Fruit fly (Drosophila melanogaster) whole organism, embryonic: ENCODE data around the gene CG12728.

ENCODE experiments used
- B-H1 ChIP-seq: fragments of 200-800 bp; sonication (Bioruptor generic); IDR thresholded peaks from 3 replicates; pipeline ENCODE4 v1.3.6; 2022; ENCODE audit warnings: missing biosample characterization, missing genetic modification characterization
- Bgb ChIP-seq: fragments of 200-800 bp; sonication (Bioruptor generic); IDR thresholded peaks from 2 replicates; pipeline ENCODE4 v1.3.6; 2022; ENCODE audit warnings: missing biosample characterization, missing genetic modification characterization; ENCODE audit not compliant: partially characterized antibody
- Blimp-1 ChIP-seq: fragments of 200-800 bp; sonication (Bioruptor generic); optimal IDR thresholded peaks from 3 replicates; lab custom pipeline; 2018; ENCODE audit warnings: missing biosample characterization, missing genetic modification characterization, mild to moderate bottlenecking, moderate library complexity, missing genetic modification reagents
- CG10979 ChIP-seq: fragments of 200-800 bp; sonication (Bioruptor generic); optimal IDR thresholded peaks from 2 replicates; lab custom pipeline; 2018; ENCODE audit warnings: missing biosample characterization, mild to moderate bottlenecking, missing genetic modification characterization, moderate library complexity
- CG11456 ChIP-seq: fragments of 200-800 bp; sonication (Bioruptor generic); IDR thresholded peaks from 3 replicates; pipeline ENCODE4 v1.3.6; 2022; ENCODE audit warnings: missing biosample characterization, missing genetic modification characterization
- CG11504 ChIP-seq: fragments of 200-800 bp; sonication (Bioruptor generic); optimal IDR thresholded peaks from 3 replicates; lab custom pipeline; 2019; ENCODE audit warnings: missing biosample characterization, mild to moderate bottlenecking, missing genetic modification characterization, moderate library complexity
- CG11560 ChIP-seq: fragments of 200-800 bp; sonication (Bioruptor generic); IDR thresholded peaks from 3 replicates; pipeline ENCODE4 v1.3.6; 2022; ENCODE audit warnings: missing biosample characterization, missing genetic modification characterization
- CG15073 ChIP-seq: fragments of 200-800 bp; sonication (Bioruptor generic); optimal IDR thresholded peaks from 2 replicates; lab custom pipeline; 2016; ENCODE audit warnings: missing biosample characterization, missing genetic modification characterization
- CG15269 ChIP-seq: fragments of 200-800 bp; sonication (Bioruptor generic); optimal IDR thresholded peaks from 2 replicates; lab custom pipeline; 2018; ENCODE audit warnings: missing biosample characterization, mild to moderate bottlenecking, missing genetic modification characterization, moderate library complexity
- CG15696 ChIP-seq: fragments of 200-800 bp; sonication (Bioruptor generic); optimal IDR thresholded peaks from 2 replicates; lab custom pipeline; 2019; ENCODE audit warnings: missing biosample characterization, mild to moderate bottlenecking, missing genetic modification characterization, moderate library complexity
- CG1603 ChIP-seq: fragments of 200-800 bp; sonication (Bioruptor generic); optimal IDR thresholded peaks from 2 replicates; lab custom pipeline; 2019; ENCODE audit warnings: missing biosample characterization, mild to moderate bottlenecking, missing genetic modification characterization, moderate library complexity
- CG1647 ChIP-seq: fragments of 200-800 bp; sonication (Bioruptor generic); optimal IDR thresholded peaks from 3 replicates; lab custom pipeline; 2016; ENCODE audit warnings: missing biosample characterization, missing genetic modification characterization
- CG17568 ChIP-seq: fragments of 200-800 bp; sonication (Bioruptor generic); optimal IDR thresholded peaks from 2 replicates; lab custom pipeline; 2018; ENCODE audit warnings: missing biosample characterization, mild to moderate bottlenecking, missing genetic modification characterization, moderate library complexity
- CG18011 ChIP-seq: fragments of 200-800 bp; sonication (Bioruptor generic); optimal IDR thresholded peaks from 2 replicates; lab custom pipeline; 2017; ENCODE audit warnings: missing biosample characterization, missing genetic modification characterization, mild to moderate bottlenecking, moderate library complexity, missing genotype
- CG18619 ChIP-seq: fragments of 200-800 bp; sonication (Bioruptor generic); optimal IDR thresholded peaks from 3 replicates; lab custom pipeline; 2017; ENCODE audit warnings: missing biosample characterization, mild to moderate bottlenecking, missing genetic modification characterization
- CG2116 ChIP-seq: fragments of 200-800 bp; sonication (Bioruptor generic); optimal IDR thresholded peaks from 3 replicates; lab custom pipeline; 2018; ENCODE audit warnings: missing biosample characterization, mild to moderate bottlenecking, missing genetic modification characterization
- CG2199 ChIP-seq: fragments of 200-800 bp; sonication (Bioruptor generic); IDR thresholded peaks from 3 replicates; pipeline ENCODE4 v1.3.6; 2022; ENCODE audit warnings: missing biosample characterization, missing genetic modification characterization
- CG30020 ChIP-seq: fragments of 200-800 bp; optimal IDR thresholded peaks from 2 replicates; lab custom pipeline; 2019; ENCODE audit warnings: missing biosample characterization, mild to moderate bottlenecking, missing genetic modification characterization, moderate library complexity
- CG42726 ChIP-seq: fragments of 200-800 bp; sonication (Bioruptor generic); IDR thresholded peaks from 2 replicates; pipeline ENCODE4 v1.3.6; 2022; ENCODE audit warnings: missing biosample characterization, missing genetic modification characterization; ENCODE audit not compliant: partially characterized antibody
- CG43689 ChIP-seq: fragments of 200-800 bp; sonication (Bioruptor generic); IDR thresholded peaks from 2 replicates; pipeline ENCODE4 v1.3.6; 2022; ENCODE audit warnings: missing biosample characterization, missing genetic modification characterization
- CG4820 ChIP-seq: fragments of 200-800 bp; sonication (Bioruptor generic); optimal IDR thresholded peaks from 3 replicates; lab custom pipeline; 2016; ENCODE audit warnings: missing biosample characterization, missing genetic modification characterization
- CG4854 ChIP-seq: fragments of 200-800 bp; sonication (Bioruptor generic); optimal IDR thresholded peaks from 2 replicates; lab custom pipeline; 2016; ENCODE audit warnings: missing biosample characterization, missing genetic modification characterization, inconsistent platforms
- CG6765 ChIP-seq: fragments of 200-800 bp; sonication (Bioruptor generic); optimal IDR thresholded peaks from 3 replicates; lab custom pipeline; 2017; ENCODE audit warnings: missing biosample characterization, mild to moderate bottlenecking, missing genetic modification characterization
- CG7839 ChIP-seq: fragments of 200-800 bp; sonication (Bioruptor generic); optimal IDR thresholded peaks from 3 replicates; lab custom pipeline; 2018; ENCODE audit warnings: missing biosample characterization, mild to moderate bottlenecking, missing genetic modification characterization, moderate library complexity
- CG9437 ChIP-seq: fragments of 200-800 bp; sonication (Bioruptor generic); optimal IDR thresholded peaks from 2 replicates; lab custom pipeline; 2018; ENCODE audit warnings: missing biosample characterization, mild to moderate bottlenecking, missing genetic modification characterization
- CG9817 ChIP-seq: fragments of 200-800 bp; sonication (Bioruptor generic); optimal IDR thresholded peaks from 2 replicates; lab custom pipeline; 2018; ENCODE audit warnings: missing biosample characterization, mild to moderate bottlenecking, missing genetic modification characterization, moderate library complexity
- ERR ChIP-seq: fragments of 200-800 bp; sonication (Bioruptor generic); optimal IDR thresholded peaks from 2 replicates; lab custom pipeline; 2016; ENCODE audit warnings: missing biosample characterization, missing genetic modification characterization
- Ets97D ChIP-seq: fragments of 200-800 bp; sonication (Bioruptor generic); optimal IDR thresholded peaks from 3 replicates; lab custom pipeline; 2016; ENCODE audit warnings: missing biosample characterization, missing genetic modification characterization
- HLHmδ ChIP-seq: fragments of 200-800 bp; sonication (Bioruptor generic); optimal IDR thresholded peaks from 2 replicates; lab custom pipeline; 2018; ENCODE audit warnings: missing biosample characterization, mild to moderate bottlenecking, missing genetic modification characterization, moderate library complexity
- Hey ChIP-seq: fragments of 200-800 bp; sonication (Bioruptor generic); optimal IDR thresholded peaks from 3 replicates; lab custom pipeline; 2018; ENCODE audit warnings: missing biosample characterization, mild to moderate bottlenecking, missing genetic modification characterization
- Lhr ChIP-seq: fragments of 200-800 bp; sonication (Bioruptor generic); optimal IDR thresholded peaks from 3 replicates; lab custom pipeline; 2017; ENCODE audit warnings: mild to moderate bottlenecking, missing biosample characterization, missing genetic modification reagents, missing genetic modification characterization
- Lim3 ChIP-seq: fragments of 200-800 bp; sonication (Bioruptor generic); IDR thresholded peaks from 2 replicates; pipeline ENCODE4 v1.3.6; 2022; ENCODE audit warnings: missing biosample characterization, missing genetic modification characterization
- Max ChIP-seq: fragments of 200-800 bp; sonication (Bioruptor generic); optimal IDR thresholded peaks from 2 replicates; lab custom pipeline; 2016; ENCODE audit warnings: missing biosample characterization, mild to moderate bottlenecking, missing genetic modification characterization
- Meics ChIP-seq: fragments of 200-800 bp; sonication (Bioruptor generic); optimal IDR thresholded peaks from 2 replicates; lab custom pipeline; 2017; ENCODE audit warnings: missing biosample characterization, mild to moderate bottlenecking, missing genetic modification characterization
- NC2β ChIP-seq: fragments of 200-800 bp; sonication (Bioruptor generic); optimal IDR thresholded peaks from 2 replicates; lab custom pipeline; 2016; ENCODE audit warnings: missing biosample characterization, missing genetic modification characterization
- Neu2 ChIP-seq: fragments of 200-800 bp; sonication (Bioruptor generic); optimal IDR thresholded peaks from 3 replicates; lab custom pipeline; 2016; ENCODE audit warnings: missing biosample characterization, missing genetic modification characterization, borderline replicate concordance
- NfI ChIP-seq: fragments of 200-800 bp; sonication (Bioruptor generic); optimal IDR thresholded peaks from 3 replicates; lab custom pipeline; 2018; ENCODE audit warnings: missing biosample characterization, mild to moderate bottlenecking, missing genetic modification characterization, moderate library complexity
- Oaz ChIP-seq: fragments of 200-800 bp; sonication (Bioruptor generic); IDR thresholded peaks from 2 replicates; pipeline ENCODE4 v1.3.6; 2022; ENCODE audit warnings: missing biosample characterization, missing genetic modification characterization
- Sin3A ChIP-seq: fragments of >200 bp; optimal IDR thresholded peaks from 2 replicates; lab custom pipeline; 2018
- ac ChIP-seq: fragments of 200-800 bp; sonication (Bioruptor generic); optimal IDR thresholded peaks from 3 replicates; lab custom pipeline; 2017; ENCODE audit warnings: missing biosample characterization, mild to moderate bottlenecking, missing genetic modification characterization
- bcd ChIP-seq: fragments of 200-800 bp; sonication (Bioruptor generic); optimal IDR thresholded peaks from 2 replicates; lab custom pipeline; 2017; ENCODE audit warnings: missing biosample characterization, mild to moderate bottlenecking, missing genetic modification characterization
- chinmo ChIP-seq: fragments of 200-800 bp; sonication (Bioruptor generic); IDR thresholded peaks from 4 replicates; pipeline ENCODE4 v1.3.6; 2022; ENCODE audit warnings: missing biosample characterization, missing genetic modification characterization; ENCODE audit not compliant: partially characterized antibody
- ci ChIP-seq: fragments of 200-800 bp; sonication (Bioruptor generic); IDR thresholded peaks from 3 replicates; pipeline ENCODE4 v1.3.6; 2022; ENCODE audit warnings: missing biosample characterization, missing genetic modification characterization
- ems ChIP-seq: fragments of 200-800 bp; sonication (Bioruptor generic); optimal IDR thresholded peaks from 3 replicates; lab custom pipeline; 2016; ENCODE audit warnings: missing biosample characterization, missing genetic modification characterization
- gem ChIP-seq: fragments of 200-800 bp; sonication (Bioruptor generic); optimal IDR thresholded peaks from 2 replicates; lab custom pipeline; 2019; ENCODE audit warnings: missing biosample characterization, mild to moderate bottlenecking, missing genetic modification characterization, moderate library complexity
- peb ChIP-seq: fragments of 200-800 bp; sonication (Bioruptor generic); IDR thresholded peaks from 2 replicates; pipeline ENCODE4 v1.3.6; 2022; ENCODE audit warnings: missing biosample characterization, missing genetic modification characterization
- pita ChIP-seq: fragments of 200-800 bp; sonication (Bioruptor generic); optimal IDR thresholded peaks from 2 replicates; lab custom pipeline; 2017; ENCODE audit warnings: missing biosample characterization, mild to moderate bottlenecking, missing genetic modification characterization
- scrt ChIP-seq: fragments of 200-800 bp; sonication (Bioruptor generic); optimal IDR thresholded peaks from 2 replicates; lab custom pipeline; 2018; ENCODE audit warnings: missing biosample characterization, mild to moderate bottlenecking, missing genetic modification characterization, moderate library complexity
- seq ChIP-seq: fragments of 200-800 bp; sonication (Bioruptor generic); IDR thresholded peaks from 2 replicates; pipeline ENCODE4 v1.3.6; 2022; ENCODE audit warnings: missing biosample characterization, missing genetic modification characterization
- sima ChIP-seq: fragments of 200-800 bp; sonication (Bioruptor generic); optimal IDR thresholded peaks from 2 replicates; lab custom pipeline; 2016; ENCODE audit warnings: missing biosample characterization, missing genetic modification characterization
- wor ChIP-seq: fragments of 200-800 bp; sonication (Bioruptor generic); IDR thresholded peaks from 2 replicates; pipeline ENCODE4 v1.3.6; 2022; ENCODE audit warnings: missing biosample characterization, missing genetic modification characterization

CG12728 gene

dm6 chrX:5992141-5992540, 49.7 kb downstream of the CG12728 start (continued):
- TF ChIP-seq CG15696 (tag; lab: Kevin White, UChicago) (no peak), CG9437 (GFP tag; lab: Kevin White, UChicago) (no peak), HLHmδ (GFP tag; lab: Kevin White, UChicago) (peak; percentile 5), CG10979 (tag; lab: Kevin White, UChicago) (peak; percentile 15), Hey (tag; lab: Kevin White, UChicago) (no peak), bcd (no peak), scrt (GFP tag; lab: Kevin White, UChicago) (no peak), CG18619 (GFP tag; lab: Kevin White, UChicago) (no peak), CG17568 (GFP tag; lab: Kevin White, UChicago) (no peak), CG2116 (GFP tag; lab: Kevin White, UChicago) (no peak), Blimp-1 (GFP tag; lab: Kevin White, UChicago) (peak; percentile 0), CG15269 (tag; lab: Kevin White, UChicago) (no peak), CG42726 (GFP tag; lab: Robert Waterston, UW) (peak; percentile 61; the same call in 1 of the 2 replicates), Meics (GFP tag; lab: Kevin White, UChicago) (no peak), CG11456 (GFP tag; lab: Robert Waterston, UW) (no peak), CG30020 (no peak), CG6765 (no peak), Neu2 (GFP tag; lab: Kevin White, UChicago) (no peak), CG9817 (tag; lab: Kevin White, UChicago) (no peak), CG11560 (tag; lab: Robert Waterston, UW) (no peak), Oaz (GFP tag; lab: Robert Waterston, UW) (no peak), chinmo (no peak), CG43689 (GFP tag; lab: Robert Waterston, UW) (no peak), pita (GFP tag; lab: Kevin White, UChicago) (peak; percentile 91), Max (GFP tag; lab: Kevin White, UChicago) (no peak), CG2199 (GFP tag; lab: Robert Waterston, UW) (peak; percentile 25; the same call in 1 of the 3 replicates), sima (no peak), CG4854 (GFP tag; lab: Kevin White, UChicago) (no peak), CG18011 (GFP tag; lab: Kevin White, UChicago) (no peak), Lim3 (GFP tag; lab: Robert Waterston, UW) (no peak), Bgb (GFP tag; lab: Robert Waterston, UW) (peak; percentile 25; the same call in 1 of the 2 replicates), CG11504 (peak; percentile 29), CG1603 (tag; lab: Kevin White, UChicago) (peak; percentile 54), ci (0 out of 3 replicates have a peak, but pooled peaks have one; percentile 42), Lhr (GFP tag; lab: Kevin White, UChicago) (peak; percentile 44), ems (GFP tag; lab: Kevin White, UChicago) (no peak), CG1647 (GFP tag; lab: Kevin White, UChicago) (no peak), B-H1 (GFP tag; lab: Robert Waterston, UW) (no peak), NfI (peak; percentile 26), peb (GFP tag; lab: Robert Waterston, UW) (no peak), ac (no peak), gem (tag; lab: Kevin White, UChicago) (no peak), Sin3A (lab: Kevin White, UChicago) (no peak), CG15073 (GFP tag; lab: Kevin White, UChicago) (no peak), seq (GFP tag; lab: Robert Waterston, UW) (no peak), Ets97D (no peak), ERR (GFP tag; lab: Kevin White, UChicago) (no peak), wor (GFP tag; lab: Robert Waterston, UW) (no peak), CG7839 (tag; lab: Kevin White, UChicago) (no peak), CG4820 (GFP tag; lab: Kevin White, UChicago) (no peak), NC2β (GFP tag; lab: Kevin White, UChicago) (no peak)
